Fruit fly (Drosophila melanogaster) whole organism, wandering third instar larva: ENCODE results near the gene Dci.

Experiments
- CG32264 ChIP-seq: fragments of 200-800 bp; sonication (Bioruptor generic); optimal IDR thresholded peaks from 2 replicates; lab custom pipeline; 2016; ENCODE audit warnings: missing biosample characterization, missing genetic modification characterization
- Dif ChIP-seq: fragments of 200-275, 200-300 bp; sonication (Bioruptor generic); optimal IDR thresholded peaks from 2 replicates; lab custom pipeline; 2018; ENCODE audit warnings: missing biosample characterization, missing genetic modification characterization; ENCODE audit not compliant: partially characterized antibody
- HLH106 ChIP-seq: fragments of 200-800 bp; optimal IDR thresholded peaks from 3 replicates; lab custom pipeline; 2019; ENCODE audit warnings: missing biosample characterization, mild to moderate bottlenecking, missing genetic modification characterization, moderate library complexity
- Hr78 ChIP-seq: fragments of >200 bp; optimal IDR thresholded peaks from 2 replicates; lab custom pipeline; 2017; ENCODE audit warnings: missing biosample characterization, missing genetic modification characterization
- OdsH ChIP-seq: fragments of 200-800 bp; sonication (Bioruptor generic); optimal IDR thresholded peaks from 2 replicates; lab custom pipeline; 2016; ENCODE audit warnings: missing biosample characterization, mild to moderate bottlenecking, missing genetic modification characterization
- br ChIP-seq: fragments of 200-800 bp; sonication (Bioruptor generic); optimal IDR thresholded peaks from 2 replicates; lab custom pipeline; 2016; ENCODE audit warnings: missing biosample characterization, missing genetic modification characterization
- foxo ChIP-seq, 2 experiments: fragments of 200-800 bp; sonication (Bioruptor generic); optimal IDR thresholded peaks; 2 replicates in 1 of 2; 3 replicates in 1 of 2; lab custom pipeline; 2016 to 2017; ENCODE audit warnings: missing biosample characterization in 2 of 2, missing genetic modification characterization in 2 of 2
- lola ChIP-seq: fragments of >200 bp; optimal IDR thresholded peaks from 2 replicates; lab custom pipeline; 2017; ENCODE audit warnings: missing biosample characterization, missing genetic modification characterization
- psq ChIP-seq: fragments of 200-800 bp; sonication (Bioruptor generic); optimal IDR thresholded peaks from 3 replicates; lab custom pipeline; 2017; ENCODE audit warnings: missing biosample characterization, mild to moderate bottlenecking, missing genetic modification characterization, moderate library complexity
- usp ChIP-seq: fragments of >200 bp; optimal IDR thresholded peaks from 2 replicates; lab custom pipeline; 2017; ENCODE audit warnings: missing biosample characterization, missing genetic modification characterization
- woc ChIP-seq: sonication (Bioruptor generic); optimal IDR thresholded peaks from 2 replicates; lab custom pipeline; 2016; ENCODE audit warnings: missing biosample characterization, mild to moderate bottlenecking, missing genetic modification characterization

- TF ChIP-seq lola = no peak
- TF ChIP-seq foxo (GFP tag; optimal IDR thresholded peaks at IDR 0.05; lab: Kevin White, UChicago) = no peak
- no peak for TF ChIP-seq br (GFP tag; lab: Kevin White, UChicago)
- TF ChIP-seq Hr78 (GFP tag; lab: Kevin White, UChicago) = no peak
- no peak for TF ChIP-seq psq
- TF ChIP-seq Dif (GFP tag; lab: Kevin White, UChicago) = no peak
- no peak for TF ChIP-seq woc (GFP tag; lab: Kevin White, UChicago)
- no peak for TF ChIP-seq usp (GFP tag; lab: Kevin White, UChicago)
- TF ChIP-seq HLH106 (tag; lab: Kevin White, UChicago) = no peak
- TF ChIP-seq OdsH (GFP tag; lab: Kevin White, UChicago) = no peak
- TF ChIP-seq CG32264 (GFP tag; lab: Kevin White, UChicago) = no peak
Observed at dm6 chr3L:897080-897479, 45.9 kb downstream of the Dci start, which contains the start of gene CG34057.
